Fruit fly (Drosophila melanogaster) whole organism, adult: ENCODE measurements around the gene CG6168.

ENCODE experiments used
- CG12768 ChIP-seq: fragments of 200-800 bp; sonication (Bioruptor generic); optimal IDR thresholded peaks from 2 replicates; lab custom pipeline; 2017; ENCODE audit warnings: missing biosample characterization, missing genetic modification characterization, mild to moderate bottlenecking, moderate library complexity, missing genetic modification reagents
- CG1620 ChIP-seq: fragments of 200-800 bp; sonication (Bioruptor generic); optimal IDR thresholded peaks from 2 replicates; lab custom pipeline; 2016; ENCODE audit warnings: missing biosample characterization, missing genetic modification characterization
- CG33017 ChIP-seq: fragments of 200-800 bp; sonication (Bioruptor generic); optimal IDR thresholded peaks from 2 replicates; lab custom pipeline; 2018; ENCODE audit warnings: missing biosample characterization, mild to moderate bottlenecking, missing genetic modification characterization, moderate library complexity
- CG7045 ChIP-seq: fragments of 200-800 bp; sonication (Bioruptor generic); optimal IDR thresholded peaks from 2 replicates; lab custom pipeline; 2017; ENCODE audit warnings: missing biosample characterization, mild to moderate bottlenecking, missing genetic modification characterization
- CG7101 ChIP-seq: fragments of 200-800 bp; sonication (Bioruptor generic); optimal IDR thresholded peaks from 2 replicates; lab custom pipeline; 2018; ENCODE audit warnings: missing biosample characterization, mild to moderate bottlenecking, missing genetic modification characterization, moderate library complexity
- Crg-1 ChIP-seq: fragments of 200-800 bp; sonication (Bioruptor generic); optimal IDR thresholded peaks from 2 replicates; lab custom pipeline; 2016; ENCODE audit warnings: missing biosample characterization, missing genetic modification characterization
- Hr96 ChIP-seq: fragments of 200-800 bp; sonication (Bioruptor generic); optimal IDR thresholded peaks from 2 replicates; lab custom pipeline; 2016; ENCODE audit warnings: missing biosample characterization, missing genetic modification characterization
- Mnt ChIP-seq: fragments of 200-800 bp; sonication (Bioruptor generic); optimal IDR thresholded peaks from 2 replicates; lab custom pipeline; 2016; ENCODE audit warnings: missing biosample characterization, mild to moderate bottlenecking, missing genetic modification characterization
- kay ChIP-seq: fragments of 200-800 bp; sonication (Bioruptor generic); peaks from one replicate; lab custom pipeline; 2016; ENCODE audit warnings: missing biosample characterization, missing genetic modification characterization, borderline replicate concordance
- ovo ChIP-seq: fragments of 200-800 bp; sonication (Bioruptor generic); optimal IDR thresholded peaks from 2 replicates; lab custom pipeline; 2016; ENCODE audit warnings: missing biosample characterization, missing genetic modification characterization

DNA sequence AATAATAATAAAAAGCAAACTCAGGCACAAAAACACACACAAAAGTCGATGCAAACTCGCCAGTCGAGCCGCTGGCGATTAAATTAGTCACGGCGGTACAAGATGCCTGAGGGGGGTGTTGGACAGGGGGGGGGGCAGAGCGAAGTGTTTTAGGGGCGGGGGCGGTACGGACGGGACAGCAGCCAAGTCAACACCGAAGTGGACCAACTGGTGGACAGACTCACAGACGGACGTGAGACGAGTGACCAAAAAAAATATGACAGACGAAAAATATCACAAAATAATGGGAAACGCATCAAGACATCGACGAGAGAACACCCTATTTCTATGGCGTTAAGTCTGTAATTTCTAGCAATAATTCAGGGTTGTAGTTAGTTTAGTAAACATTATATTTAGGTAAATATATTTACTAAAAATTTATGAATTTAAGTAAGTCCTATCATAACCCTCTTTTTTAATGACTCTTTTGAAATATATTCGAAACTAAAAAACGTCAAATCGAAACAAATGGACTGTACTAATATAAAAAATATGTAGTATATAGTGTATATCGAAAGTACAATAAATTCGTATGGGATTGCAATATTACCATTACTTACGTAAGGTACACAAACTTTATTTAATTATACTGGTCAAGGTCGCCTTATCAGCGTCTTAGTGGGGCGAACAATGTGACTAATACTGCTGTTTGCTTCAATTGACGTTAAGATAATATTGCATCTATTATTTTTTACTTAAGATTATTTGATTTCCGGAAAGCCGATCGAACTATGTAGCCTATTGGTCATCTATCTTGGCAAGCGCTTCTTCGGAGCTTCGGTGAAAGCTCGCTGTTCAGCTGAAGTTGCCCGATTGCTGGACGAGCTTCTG, 30.0 kb downstream of the CG6168 start:
- TF ChIP-seq kay: peak; percentile 95
- no peak for TF ChIP-seq CG7101 (tag; lab: Kevin White, UChicago)
- TF ChIP-seq ovo (GFP tag; lab: Kevin White, UChicago): no peak
- TF ChIP-seq CG1620 (GFP tag; lab: Kevin White, UChicago): no peak
- TF ChIP-seq Hr96 (GFP tag; lab: Kevin White, UChicago): no peak
- peak; percentile 31 for TF ChIP-seq CG12768 (GFP tag; lab: Kevin White, UChicago)
- TF ChIP-seq CG33017 (tag; lab: Kevin White, UChicago): no peak
- no peak for TF ChIP-seq CG7045 (GFP tag; lab: Kevin White, UChicago)
- no peak for TF ChIP-seq Mnt
- no peak for TF ChIP-seq Crg-1
